Worm (Caenorhabditis elegans) whole organism, L1 larva: ENCODE measurements around the gene lury-1.

Experiments
- efl-1 ChIP-seq, 4 experiments: fragments of 150-350 bp; optimal IDR thresholded peaks in 3 of 4; peaks in 1 of 4; 1 replicate in 1 of 4; 2 replicates in 3 of 4; lab custom pipeline; 2014; ENCODE audit warnings: missing biosample characterization in 2 of 4, missing genetic modification characterization in 2 of 4, missing genetic modification reagents in 2 of 4
- nhr-77 ChIP-seq: fragments of 150-350 bp; optimal IDR thresholded peaks from 2 replicates; lab custom pipeline; 2014; ENCODE audit warnings: missing biosample characterization, missing genetic modification characterization

- TF ChIP-seq nhr-77 (tag; lab: Kevin White, UChicago) (no peak), efl-1 (optimal IDR thresholded peaks at IDR 0.05; lab: Kevin White, UChicago) (no peak), efl-1 (GFP tag; optimal IDR thresholded peaks at IDR 0.05 in 1 of 2; lab: Kevin White, UChicago) (no peak)
These were observed 3.3 kb upstream of the lury-1 start, which contains the start of gene Y75B8A.10 for ce11 chrIII:12182919-12183318.
